Worm (Caenorhabditis elegans): ENCODE data around the gene D1086.1.
"Not testable (repeated sequence)": the region's sequence is repeated elsewhere in the genome, so short reads cannot be mapped to it uniquely, and the experiment has no call there.

D1086.1 gene

DNA sequence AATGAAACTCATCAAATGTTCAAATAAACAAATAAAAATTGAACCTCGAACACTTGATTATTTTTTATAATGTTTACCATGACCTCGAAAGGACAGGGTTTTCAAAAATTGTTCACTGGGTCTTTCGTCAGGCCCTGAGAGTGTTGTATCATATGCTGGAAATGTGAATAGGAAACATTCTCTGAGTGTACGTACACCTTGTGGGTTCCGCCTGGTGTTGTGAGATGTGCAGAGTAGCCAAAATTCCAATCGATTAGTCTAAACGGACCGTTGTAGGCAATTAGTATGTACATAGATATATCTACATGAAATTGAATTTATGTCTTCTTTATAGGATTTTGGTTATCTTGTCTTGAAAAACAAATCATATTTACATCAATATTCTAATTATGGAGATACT lies 4.1 kb upstream of the D1086.1 start:
- no peak for TF ChIP-seq unc-62 (GFP tag; optimal IDR thresholded peaks at IDR 0.05)

DNA sequence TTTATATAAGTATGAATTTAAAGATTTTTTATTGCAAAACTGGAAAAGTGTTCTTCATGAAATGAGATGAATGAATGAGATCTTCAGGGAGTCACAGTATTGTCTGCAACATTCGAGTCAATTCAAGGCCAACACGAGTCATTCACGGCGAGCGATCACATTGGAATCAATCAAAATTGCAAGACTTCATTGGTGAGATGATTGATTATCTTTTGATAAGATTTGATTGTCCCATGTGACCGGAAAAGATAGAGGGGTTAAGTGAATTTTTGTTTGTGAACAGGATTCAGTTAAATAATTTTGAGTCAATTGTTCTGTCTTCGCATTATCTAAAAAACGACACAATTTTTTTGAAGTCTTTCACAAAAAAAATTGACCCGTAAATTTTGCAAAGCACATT lies 3.7 kb upstream of the D1086.1 start:
- no peak for TF ChIP-seq unc-62 (GFP tag; optimal IDR thresholded peaks at IDR 0.05)

DNA sequence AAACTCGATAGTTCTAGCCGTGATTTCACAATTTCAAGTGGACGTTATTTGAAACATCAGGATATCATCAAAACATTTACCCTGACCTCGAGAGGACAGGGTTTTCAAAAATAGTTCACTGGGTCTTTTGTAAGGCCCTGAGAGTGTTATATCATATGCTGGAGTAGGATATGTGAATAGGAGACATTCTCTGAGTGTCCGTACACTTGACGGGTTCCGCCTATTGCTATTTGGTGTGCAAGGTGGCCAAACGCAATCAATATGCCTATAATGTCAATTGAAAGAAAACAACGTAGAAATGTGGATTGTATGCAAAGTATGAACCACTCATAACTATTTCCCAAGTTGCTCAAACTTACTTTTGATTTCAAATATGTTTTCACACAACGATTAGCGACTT lies 1.3 kb upstream of the D1086.1 start:
- TF ChIP-seq unc-62 (GFP tag; optimal IDR thresholded peaks at IDR 0.05) = no peak

DNA sequence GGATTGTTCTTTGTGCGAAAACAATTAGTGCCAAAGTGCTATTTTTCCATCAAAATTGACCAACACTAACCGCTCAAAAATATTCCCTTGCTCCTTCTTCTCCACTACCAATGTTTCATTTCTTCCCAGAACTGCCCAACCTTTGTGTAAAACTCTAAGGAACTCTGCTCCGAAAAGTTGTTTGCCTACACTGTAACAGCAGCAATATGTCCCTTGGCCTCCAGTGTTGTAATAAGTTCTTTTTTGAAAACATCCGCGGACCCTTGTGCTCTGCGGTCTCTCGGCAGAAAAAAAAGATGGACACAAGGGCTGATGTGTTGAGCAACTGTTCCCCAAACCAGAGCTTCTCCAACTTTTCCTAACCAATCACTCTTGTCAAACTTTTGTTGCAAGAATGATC lies 2.2 kb downstream of the D1086.1 start, which contains the start of gene D1086.12:
TSS of gene D1086.12 (plus strand) at position 301 of the 400 bp plus-strand sequence.
- no peak for TF ChIP-seq unc-62 (GFP tag; optimal IDR thresholded peaks at IDR 0.05)

DNA sequence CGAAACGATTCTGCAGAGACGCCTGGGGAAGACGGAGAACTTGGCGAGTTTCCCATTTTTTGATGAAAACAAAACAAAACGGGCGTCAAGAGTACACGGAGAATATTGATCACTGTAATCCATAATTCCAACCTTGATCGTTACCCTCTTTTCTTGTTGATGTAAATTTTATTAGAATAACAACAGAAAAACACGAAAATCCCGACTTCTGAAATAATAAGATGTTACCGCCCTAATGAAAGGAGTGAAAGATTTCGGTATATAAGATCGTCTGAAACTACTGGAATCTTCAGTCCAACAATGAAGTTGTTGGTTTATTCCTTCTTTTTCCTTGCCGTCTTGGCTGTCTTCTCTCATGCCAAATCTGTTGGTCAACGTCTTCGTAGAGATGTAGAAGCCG lies 5.3 kb downstream of the D1086.1 start, which contains the start of gene D1086.9:
TSS of gene D1086.9 (plus strand) at position 301 of the 400 bp plus-strand sequence.
- TF ChIP-seq unc-62 (GFP tag; optimal IDR thresholded peaks at IDR 0.05) = no peak

DNA sequence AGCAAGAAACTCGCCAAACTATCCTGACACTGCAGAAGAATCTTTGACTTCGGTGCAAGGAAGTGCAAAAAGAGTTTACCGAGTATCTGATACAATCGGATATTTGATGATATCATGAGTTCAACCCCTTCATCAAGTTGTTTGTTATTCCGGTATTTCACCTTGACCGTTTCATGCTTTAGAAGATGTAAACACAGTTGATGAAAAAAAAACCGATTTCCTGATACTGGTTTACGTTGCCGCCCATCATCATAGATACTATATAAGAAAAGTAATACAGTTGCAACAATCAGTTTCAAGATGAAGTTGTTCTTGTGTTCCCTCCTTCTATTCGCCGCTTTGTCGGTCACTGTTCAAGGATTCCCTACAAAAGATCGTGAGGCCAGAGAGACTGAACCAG lies 8.9 kb downstream of the D1086.1 start, which contains the start of gene H39E23.3:
TSS of gene H39E23.3 (plus strand) at position 301 of the 400 bp plus-strand sequence.
- TF ChIP-seq unc-62 (GFP tag; optimal IDR thresholded peaks at IDR 0.05) = no peak

DNA sequence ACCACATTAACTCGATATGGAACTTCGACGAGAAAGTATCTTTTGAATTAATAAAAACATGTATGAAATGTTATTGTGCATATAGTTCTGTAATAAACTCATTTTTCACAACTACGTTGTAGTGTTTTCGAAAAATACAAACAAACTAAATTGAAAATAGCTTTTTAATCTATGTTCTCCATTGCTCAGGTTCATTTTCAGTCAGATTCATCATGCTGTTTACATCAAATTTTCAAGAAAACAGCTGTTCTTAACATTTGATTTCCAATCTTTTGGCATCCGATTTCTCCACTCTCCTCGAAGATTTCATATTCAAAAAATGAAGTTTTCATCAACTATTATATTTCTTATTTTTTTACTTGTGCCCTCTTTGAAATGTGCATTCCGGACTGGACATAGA lies 11.4 kb downstream of the D1086.1 start, which contains the start of gene H39E23.2:
TSS of gene H39E23.2 (plus strand) at position 301 of the 400 bp plus-strand sequence.
- no peak for TF ChIP-seq unc-62 (GFP tag; optimal IDR thresholded peaks at IDR 0.05)

DNA sequence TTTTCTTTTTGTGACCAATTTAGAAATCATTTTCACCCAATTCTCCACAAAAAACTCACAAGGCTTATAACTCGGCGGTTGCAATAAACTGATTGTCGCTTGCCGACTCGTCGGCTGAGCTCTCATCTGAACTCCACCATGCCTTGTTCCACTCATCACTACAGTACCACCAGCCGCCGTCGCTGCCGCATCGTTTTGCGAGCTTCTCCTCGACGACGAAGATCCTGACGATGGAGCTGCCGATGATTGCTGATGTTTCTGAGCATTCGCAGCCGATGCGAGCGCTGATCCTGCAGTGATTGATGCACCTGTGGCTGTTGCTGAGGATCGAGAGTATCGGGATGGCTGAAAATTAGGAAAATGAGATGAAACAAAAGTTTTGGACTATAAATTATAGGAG lies 22.0 kb downstream of the D1086.1 start:
- TF ChIP-seq unc-62 (GFP tag; optimal IDR thresholded peaks at IDR 0.05) = no peak

DNA sequence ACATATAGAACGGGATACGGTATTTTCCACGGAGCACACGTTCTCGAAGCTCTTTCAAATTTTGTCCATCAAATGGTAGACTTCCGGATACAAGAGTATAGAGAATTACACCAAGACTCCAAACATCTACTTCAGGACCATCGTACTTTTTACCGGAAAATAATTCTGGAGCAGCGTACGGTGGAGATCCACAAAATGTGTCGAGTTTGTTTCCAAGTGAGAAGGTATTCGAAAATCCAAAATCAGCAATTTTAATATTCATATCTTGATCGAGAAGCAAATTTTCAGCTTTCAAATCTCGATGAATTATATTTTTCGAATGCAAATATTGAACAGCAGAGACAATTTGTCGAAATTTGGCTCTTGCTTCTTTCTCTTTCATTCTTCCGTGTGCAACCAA lies 24.5 kb downstream of the D1086.1 start:
- TF ChIP-seq unc-62 (GFP tag; optimal IDR thresholded peaks at IDR 0.05) = no peak

DNA sequence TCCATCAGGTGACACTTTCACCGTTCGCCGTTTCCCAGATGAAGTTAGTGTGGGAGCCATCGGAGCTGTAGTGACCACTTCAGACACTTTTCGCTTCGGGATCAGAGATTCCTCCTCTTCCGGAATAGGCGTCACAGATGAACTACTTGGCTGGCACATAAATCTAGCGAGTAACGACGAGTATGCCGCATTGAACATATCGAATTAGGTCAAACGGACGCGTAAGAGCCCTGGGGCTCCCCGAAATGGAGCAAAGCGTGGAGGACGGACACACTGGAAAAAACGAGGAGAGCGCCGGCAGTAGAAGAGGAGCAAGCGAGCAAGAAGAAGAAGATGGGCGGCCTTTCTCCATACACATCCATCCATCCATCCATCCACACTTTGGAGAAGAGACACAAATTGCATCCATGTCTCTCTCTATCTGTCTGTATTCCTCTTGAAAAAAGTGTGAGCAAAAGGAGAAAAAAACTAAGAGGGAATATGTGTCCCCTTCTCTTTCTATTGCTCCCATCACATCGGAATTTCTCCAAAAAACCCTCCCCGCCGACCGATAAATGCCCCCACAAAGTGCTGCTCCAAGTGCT lies 27.8 kb downstream of the D1086.1 start:
- no peak for TF ChIP-seq unc-62 (GFP tag; optimal IDR thresholded peaks at IDR 0.05)

DNA sequence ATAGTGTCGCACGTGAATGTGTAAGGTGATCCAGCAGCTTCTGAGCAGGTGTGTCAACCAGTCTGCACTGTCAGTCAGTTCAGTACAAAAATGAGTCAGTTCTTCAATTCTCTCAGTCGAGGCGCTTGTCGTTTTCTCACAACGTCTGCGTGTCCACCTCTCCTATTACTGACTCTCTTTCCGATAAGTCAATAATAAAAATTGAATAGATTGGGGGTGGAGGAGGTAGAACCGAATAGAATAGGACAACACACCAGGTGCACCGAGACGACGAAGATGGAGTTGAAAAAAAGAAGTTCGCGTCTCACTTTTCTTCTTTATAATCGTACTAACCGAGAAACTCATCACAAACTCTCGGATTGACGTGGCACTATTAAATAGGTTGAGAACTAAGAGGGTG lies 29.2 kb downstream of the D1086.1 start:
- TF ChIP-seq unc-62 (GFP tag; optimal IDR thresholded peaks at IDR 0.05) = no peak

DNA sequence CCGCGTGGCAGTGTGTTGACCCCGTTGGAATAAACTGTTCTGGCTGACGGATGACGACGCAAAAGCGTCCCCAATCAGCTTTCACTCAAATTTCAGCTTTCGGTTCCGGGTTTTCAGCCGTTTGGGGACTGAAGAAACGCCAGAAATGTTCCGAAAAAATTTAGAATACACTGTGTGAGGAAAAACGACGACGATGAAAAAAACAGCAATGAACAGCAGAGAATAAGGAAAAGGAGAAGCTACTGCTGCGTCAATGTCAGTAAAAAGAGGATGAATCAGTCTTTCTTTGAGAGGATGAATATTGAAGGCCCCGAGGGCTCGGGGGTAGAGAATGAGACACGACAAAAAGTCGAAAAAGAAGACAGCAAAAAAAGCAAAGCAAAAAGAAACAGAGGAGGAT lies 30.2 kb downstream of the D1086.1 start:
- no peak for TF ChIP-seq unc-62 (GFP tag; optimal IDR thresholded peaks at IDR 0.05)

DNA sequence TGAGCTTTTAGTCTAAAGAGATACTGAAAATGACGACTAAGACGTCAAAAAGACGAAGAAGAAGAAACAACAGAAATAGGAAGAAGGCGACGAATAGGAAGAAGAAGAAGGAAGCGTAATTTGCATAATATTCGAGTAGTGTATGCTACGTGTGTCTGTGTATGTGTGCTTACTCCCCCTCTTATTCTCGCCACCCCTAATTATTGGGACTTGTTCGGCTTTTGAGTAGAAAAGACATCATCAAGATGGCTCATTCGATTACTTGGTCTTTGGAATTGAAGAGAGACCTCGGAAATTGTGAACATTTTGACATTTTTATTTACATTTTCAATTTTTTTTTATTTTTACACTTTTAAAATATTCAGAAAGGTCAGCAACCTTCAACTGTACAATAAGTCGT lies 31.6 kb downstream of the D1086.1 start:
- TF ChIP-seq unc-62 (GFP tag; optimal IDR thresholded peaks at IDR 0.05) = no peak

DNA sequence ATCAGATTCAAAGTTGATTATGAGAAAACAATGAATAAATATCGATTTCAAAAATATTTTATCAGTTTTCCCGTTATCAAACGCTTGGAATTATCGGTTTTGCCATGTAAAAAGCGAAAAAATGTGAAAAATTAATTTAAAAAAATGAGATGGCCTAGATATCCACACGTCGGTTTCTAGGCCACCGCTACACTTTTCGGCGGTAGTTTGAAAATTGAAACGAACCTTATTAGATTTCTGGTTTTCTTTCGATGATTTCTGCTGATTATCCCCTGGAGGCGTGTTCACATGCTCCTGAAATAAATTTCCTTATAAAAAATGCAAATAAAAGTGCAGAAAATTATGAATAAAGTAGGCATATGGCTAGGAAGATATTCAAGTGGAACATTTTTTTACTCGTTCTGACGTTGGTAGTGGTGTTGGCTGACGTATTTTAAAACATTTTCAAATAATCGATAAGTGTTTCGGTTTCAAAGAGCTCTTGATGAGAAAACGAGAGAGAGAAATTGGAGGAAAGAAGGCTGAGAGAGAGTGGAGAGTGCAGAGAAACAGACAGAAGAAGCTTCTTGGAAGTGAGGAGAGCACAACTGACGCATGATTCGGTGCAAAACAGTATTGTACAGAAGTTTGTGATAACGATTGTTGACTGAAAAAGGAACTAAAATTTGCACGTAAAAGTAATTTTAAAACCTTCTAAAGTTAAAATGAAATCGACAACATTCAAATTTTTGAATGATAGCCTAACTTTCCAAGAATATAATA lies 34.5 kb downstream of the D1086.1 start:
- TF ChIP-seq unc-62 (GFP tag; optimal IDR thresholded peaks at IDR 0.05) = no peak

DNA sequence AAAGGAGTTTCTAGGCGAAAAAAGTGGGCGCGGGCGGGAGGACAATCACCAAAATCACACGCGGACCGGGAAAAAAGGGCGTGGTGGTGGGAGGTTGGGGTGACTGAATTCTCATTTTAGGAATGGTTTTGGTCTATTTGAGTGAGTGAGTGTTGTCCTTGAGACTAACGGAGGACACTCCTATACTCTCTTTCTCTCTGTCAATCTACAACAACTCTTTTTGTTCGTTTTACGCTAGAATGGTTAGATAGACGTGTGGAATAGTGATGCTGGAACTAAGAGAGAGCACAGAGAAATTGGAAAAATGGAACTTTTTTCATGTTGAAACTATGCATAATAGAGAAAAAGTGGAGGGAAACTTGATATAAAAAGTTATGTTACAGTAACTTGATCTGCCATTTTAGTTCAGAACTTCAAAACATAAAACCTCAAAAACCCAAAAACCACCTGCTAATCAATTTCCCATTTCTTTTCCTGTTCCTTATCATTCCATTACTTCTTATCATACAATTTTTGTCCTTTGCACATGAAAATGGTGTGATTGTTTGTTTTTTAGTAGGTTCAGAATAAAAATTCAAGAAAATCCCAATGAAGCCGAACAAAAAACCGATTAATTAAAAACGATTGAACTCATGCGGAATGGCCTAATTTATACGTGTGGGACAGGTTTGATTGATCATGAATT lies 36.2 kb downstream of the D1086.1 start:
- TF ChIP-seq unc-62 (GFP tag; optimal IDR thresholded peaks at IDR 0.05) = no peak

DNA sequence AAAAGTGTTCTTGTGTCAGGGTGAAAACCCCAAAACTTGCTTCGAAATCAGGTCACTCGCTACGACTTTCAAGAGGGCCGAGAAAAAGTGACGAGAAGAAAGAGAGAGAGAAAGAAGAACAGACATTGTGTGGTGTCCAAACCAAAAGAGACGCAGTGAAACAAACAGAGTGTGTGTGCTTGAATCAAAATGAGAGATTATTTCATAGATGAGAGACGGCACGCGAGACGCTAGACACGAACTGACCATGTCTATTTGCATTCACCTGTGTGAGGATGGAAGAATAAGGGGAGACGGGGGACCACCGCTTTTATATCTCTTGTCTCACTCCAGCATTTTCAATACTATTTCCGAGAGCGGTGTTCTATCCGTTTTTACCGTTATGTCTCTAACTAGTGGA lies 37.5 kb downstream of the D1086.1 start:
- no peak for TF ChIP-seq unc-62 (GFP tag; optimal IDR thresholded peaks at IDR 0.05)

DNA sequence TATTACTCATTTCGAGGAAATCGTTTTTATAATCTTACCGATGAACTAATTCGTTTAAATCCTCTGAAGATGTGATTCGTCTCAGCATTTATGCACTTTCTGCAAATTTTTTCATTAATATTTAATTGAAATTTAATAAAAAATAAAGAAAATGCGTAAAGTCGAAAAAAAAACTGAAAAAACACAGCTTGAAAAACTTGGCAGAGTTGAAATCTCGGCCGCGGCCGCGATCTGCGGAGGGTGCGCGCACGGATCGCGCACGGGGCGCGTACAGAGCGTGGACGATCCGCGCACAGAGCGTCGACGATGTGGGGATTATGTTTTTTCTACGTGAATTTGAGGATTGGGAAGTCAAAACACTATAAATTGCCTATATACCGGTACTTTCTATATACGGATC lies 39.1 kb downstream of the D1086.1 start, which contains the start of gene AH10.4:
TSS of gene AH10.4 (minus strand) at position 101 of the 400 bp plus-strand sequence.
- not testable (repeated sequence) for TF ChIP-seq unc-62 (GFP tag; optimal IDR thresholded peaks at IDR 0.05)

All from whole organism, dauer.